Fruit fly (Drosophila melanogaster) whole organism, wandering third instar larva: ENCODE results near the gene CG13898.

ENCODE experiments used
- CG32264 ChIP-seq: fragments of 200-800 bp; sonication (Bioruptor generic); optimal IDR thresholded peaks from 2 replicates; lab custom pipeline; 2016; ENCODE audit warnings: missing biosample characterization, missing genetic modification characterization
- Dfd ChIP-seq: fragments of >200 bp; optimal IDR thresholded peaks from 2 replicates; lab custom pipeline; 2017; ENCODE audit warnings: missing biosample characterization, missing genetic modification characterization
- Dif ChIP-seq: fragments of 200-275, 200-300 bp; sonication (Bioruptor generic); optimal IDR thresholded peaks from 2 replicates; lab custom pipeline; 2018; ENCODE audit warnings: missing biosample characterization, missing genetic modification characterization; ENCODE audit not compliant: partially characterized antibody
- HLH106 ChIP-seq: fragments of 200-800 bp; optimal IDR thresholded peaks from 3 replicates; lab custom pipeline; 2019; ENCODE audit warnings: missing biosample characterization, mild to moderate bottlenecking, missing genetic modification characterization, moderate library complexity
- Hr78 ChIP-seq: fragments of >200 bp; optimal IDR thresholded peaks from 2 replicates; lab custom pipeline; 2017; ENCODE audit warnings: missing biosample characterization, missing genetic modification characterization
- Hr83 ChIP-seq: fragments of 200-300 bp; sonication (Bioruptor generic); optimal IDR thresholded peaks from 2 replicates; lab custom pipeline; 2016; ENCODE audit warnings: missing biosample characterization, mild to moderate bottlenecking, missing genetic modification characterization, moderate library complexity; ENCODE audit not compliant: poor library complexity, severe bottlenecking
- Mio ChIP-seq: sonication (Bioruptor generic); optimal IDR thresholded peaks from 2 replicates; lab custom pipeline; 2016; ENCODE audit warnings: missing biosample characterization, missing genetic modification characterization
- Rel ChIP-seq, 2 experiments: fragments of 200-800 bp; sonication (Bioruptor generic) in 1 of 2; optimal IDR thresholded peaks; 2 replicates in 1 of 2; 3 replicates in 1 of 2; lab custom pipeline; 2016 to 2019; ENCODE audit warnings: mild to moderate bottlenecking in 2 of 2, missing biosample characterization in 2 of 2, missing genetic modification characterization in 2 of 2, moderate library complexity in 1 of 2
- Sp1 ChIP-seq: fragments of 200-800 bp; sonication (Bioruptor generic); optimal IDR thresholded peaks from 3 replicates; lab custom pipeline; 2019; ENCODE audit warnings: missing biosample characterization, mild to moderate bottlenecking, missing genetic modification characterization, moderate library complexity
- foxo ChIP-seq, 2 experiments: fragments of 200-800 bp; sonication (Bioruptor generic); optimal IDR thresholded peaks; 2 replicates in 1 of 2; 3 replicates in 1 of 2; lab custom pipeline; 2016 to 2017; ENCODE audit warnings: missing biosample characterization in 2 of 2, missing genetic modification characterization in 2 of 2
- pan ChIP-seq: fragments of >200 bp; optimal IDR thresholded peaks from 2 replicates; lab custom pipeline; 2017
- rgr ChIP-seq: fragments of 200-800 bp; sonication (Bioruptor generic); optimal IDR thresholded peaks from 3 replicates; lab custom pipeline; 2016; ENCODE audit warnings: missing biosample characterization, mild to moderate bottlenecking, missing genetic modification characterization

DNA sequence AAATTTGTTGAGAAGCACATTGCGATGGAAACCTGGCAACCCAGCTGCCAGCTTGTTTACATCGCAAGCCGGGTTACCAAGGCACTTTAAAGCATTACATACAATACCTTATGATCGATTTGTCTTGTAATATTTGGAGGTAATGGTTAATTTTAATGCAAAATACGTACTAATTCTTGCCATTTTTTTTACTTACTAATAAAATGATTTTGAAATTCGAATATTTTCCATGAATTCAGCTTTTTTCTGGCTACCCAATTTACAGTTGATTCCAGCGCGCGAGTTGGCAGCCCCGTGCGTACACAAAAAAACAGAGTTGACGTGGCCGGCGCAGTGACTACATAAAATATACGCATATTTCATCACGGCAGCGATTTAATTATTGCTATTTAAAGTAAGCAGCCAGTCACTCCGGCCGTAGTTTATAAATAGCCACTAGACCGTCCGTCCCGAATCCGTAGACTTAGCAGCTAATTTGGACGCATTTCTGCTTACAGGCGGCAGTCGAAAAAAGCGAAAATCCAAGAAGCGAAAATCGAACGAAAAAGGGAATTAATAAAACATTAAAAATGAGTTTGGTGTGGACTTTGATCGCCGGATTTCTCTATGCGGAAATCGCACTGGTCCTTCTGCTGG is 33.8 kb upstream of the CG13898 start, which contains the start of the genes CG13901 and CG13887:
- TF ChIP-seq Rel (GFP tag; optimal IDR thresholded peaks at IDR 0.05; lab: Kevin White, UChicago), result no peak
- TF ChIP-seq Rel (tag; optimal IDR thresholded peaks at IDR 0.05; lab: Kevin White, UChicago), result peak; percentile 75
- peak; percentile 90 for TF ChIP-seq Sp1 (GFP tag; lab: Kevin White, UChicago)
- no peak for TF ChIP-seq pan (lab: Kevin White, UChicago)
- TF ChIP-seq Dfd (GFP tag; lab: Kevin White, UChicago), result no peak
- peak; percentile 71 for TF ChIP-seq CG32264 (GFP tag; lab: Kevin White, UChicago)
- peak; percentile 7 to 95 for TF ChIP-seq foxo (GFP tag; optimal IDR thresholded peaks at IDR 0.05; lab: Kevin White, UChicago)
- TF ChIP-seq Dif (GFP tag; lab: Kevin White, UChicago), result no peak
- peak; percentile 93 for TF ChIP-seq HLH106
- no peak for TF ChIP-seq Hr78 (GFP tag; lab: Kevin White, UChicago)
- peak; percentile 61 for TF ChIP-seq Mio (GFP tag; lab: Kevin White, UChicago)
- TF ChIP-seq rgr (GFP tag; lab: Kevin White, UChicago), result peak; percentile 94
- TF ChIP-seq Hr83 (GFP tag; lab: Kevin White, UChicago), result peak; percentile 85
